Fruit fly (Drosophila melanogaster) whole organism, embryonic: ENCODE data around the gene ca.

Experiments
- Atf-2 ChIP-seq: fragments of 200-800 bp; sonication (Bioruptor generic); optimal IDR thresholded peaks from 2 replicates; lab custom pipeline; 2016; ENCODE audit warnings: missing biosample characterization, missing genetic modification characterization
- Atf6 ChIP-seq: fragments of 200-800 bp; sonication (Bioruptor generic); IDR thresholded peaks from 2 replicates; pipeline ENCODE4 v1.3.6; 2022; ENCODE audit warnings: missing biosample characterization, missing genetic modification characterization
- BtbVII ChIP-seq: fragments of 200-800 bp; sonication (Bioruptor generic); optimal IDR thresholded peaks from 3 replicates; lab custom pipeline; 2017; ENCODE audit warnings: missing biosample characterization, mild to moderate bottlenecking, missing genetic modification characterization
- CG1024 ChIP-seq: fragments of 200-800 bp; sonication (Bioruptor generic); IDR thresholded peaks from 2 replicates; pipeline ENCODE4 v1.3.6; 2022; ENCODE audit warnings: missing biosample characterization, missing genetic modification characterization
- CG10654 ChIP-seq: fragments of 200-800 bp; sonication (Bioruptor generic); optimal IDR thresholded peaks from 2 replicates; lab custom pipeline; 2016; ENCODE audit warnings: missing biosample characterization, missing genetic modification characterization
- CG12104 ChIP-seq: fragments of 200-800 bp; sonication (Bioruptor generic); optimal IDR thresholded peaks from 3 replicates; lab custom pipeline; 2016; ENCODE audit warnings: missing biosample characterization, missing genetic modification characterization
- CG12219 ChIP-seq: fragments of 200-800 bp; sonication (Bioruptor generic); optimal IDR thresholded peaks from 3 replicates; lab custom pipeline; 2018; ENCODE audit warnings: missing biosample characterization, mild to moderate bottlenecking, missing genetic modification characterization
- CG12236 ChIP-seq: fragments of 200-800 bp; sonication (Bioruptor generic); optimal IDR thresholded peaks from 2 replicates; lab custom pipeline; 2016; ENCODE audit warnings: missing biosample characterization, missing genetic modification characterization
- CG1529 ChIP-seq: fragments of 200-800 bp; sonication (Bioruptor generic); optimal IDR thresholded peaks from 3 replicates; lab custom pipeline; 2018; ENCODE audit warnings: missing biosample characterization, missing genetic modification characterization
- CG15601 ChIP-seq: fragments of 200-800 bp; sonication (Bioruptor generic); optimal IDR thresholded peaks from 3 replicates; lab custom pipeline; 2019; ENCODE audit warnings: missing biosample characterization, mild to moderate bottlenecking, missing genetic modification characterization, moderate library complexity
- CG17802 ChIP-seq: fragments of 200-800 bp; sonication (Bioruptor generic); optimal IDR thresholded peaks from 2 replicates; lab custom pipeline; 2018; ENCODE audit warnings: missing biosample characterization, mild to moderate bottlenecking, missing genetic modification characterization, moderate library complexity
- CG1792 ChIP-seq: fragments of 200-800 bp; sonication (Bioruptor generic); optimal IDR thresholded peaks from 2 replicates; lab custom pipeline; 2016; ENCODE audit warnings: missing biosample characterization, missing genetic modification characterization
- CG18476 ChIP-seq: fragments of 200-800 bp; sonication (Bioruptor generic); optimal IDR thresholded peaks from 2 replicates; lab custom pipeline; 2016; ENCODE audit warnings: missing biosample characterization, mild to moderate bottlenecking, missing genetic modification characterization
- CG30431 ChIP-seq: fragments of 200-800 bp; sonication (Bioruptor generic); optimal IDR thresholded peaks from 2 replicates; lab custom pipeline; 2017; ENCODE audit warnings: missing biosample characterization, missing genetic modification characterization
- CG3995 ChIP-seq: fragments of 200-800 bp; sonication (Bioruptor generic); optimal IDR thresholded peaks from 3 replicates; lab custom pipeline; 2016; ENCODE audit warnings: missing biosample characterization, missing genetic modification characterization
- CG4707 ChIP-seq: fragments of 200-800 bp; sonication (Bioruptor generic); optimal IDR thresholded peaks from 2 replicates; lab custom pipeline; 2018; ENCODE audit warnings: missing biosample characterization, mild to moderate bottlenecking, missing genetic modification characterization, moderate library complexity
- Camta ChIP-seq: fragments of 200-800 bp; sonication (Bioruptor generic); optimal IDR thresholded peaks from 2 replicates; lab custom pipeline; 2016; ENCODE audit warnings: missing biosample characterization, missing genetic modification characterization
- Dek ChIP-seq: fragments of 200-800 bp; sonication (Bioruptor generic); optimal IDR thresholded peaks from 3 replicates; lab custom pipeline; 2019; ENCODE audit warnings: missing biosample characterization, mild to moderate bottlenecking, missing genetic modification characterization, moderate library complexity
- Doc2 ChIP-seq: fragments of 200-800 bp; sonication (Bioruptor generic); IDR thresholded peaks from 2 replicates; pipeline ENCODE4 v1.3.6; 2022; ENCODE audit warnings: missing biosample characterization, missing genetic modification characterization
- Doc3 ChIP-seq: fragments of 200-800 bp; sonication (Bioruptor generic); IDR thresholded peaks from 3 replicates; pipeline ENCODE4 v1.3.6; 2022; ENCODE audit warnings: missing biosample characterization, missing genetic modification characterization; ENCODE audit not compliant: partially characterized antibody
- H2.0 ChIP-seq: fragments of 200-800 bp; sonication (Bioruptor generic); IDR thresholded peaks from 2 replicates; pipeline ENCODE4 v1.3.6; 2022; ENCODE audit warnings: missing biosample characterization, missing genetic modification characterization
- NC2β ChIP-seq: fragments of 200-800 bp; sonication (Bioruptor generic); optimal IDR thresholded peaks from 2 replicates; lab custom pipeline; 2016; ENCODE audit warnings: missing biosample characterization, missing genetic modification characterization
- Neu2 ChIP-seq: fragments of 200-800 bp; sonication (Bioruptor generic); optimal IDR thresholded peaks from 3 replicates; lab custom pipeline; 2016; ENCODE audit warnings: missing biosample characterization, missing genetic modification characterization, borderline replicate concordance
- Nf-YA ChIP-seq: fragments of 200-800 bp; sonication (Bioruptor generic); IDR thresholded peaks from 2 replicates; pipeline ENCODE4 v1.3.6; 2022; ENCODE audit warnings: missing biosample characterization, missing genetic modification characterization
- Pdp1 ChIP-seq, 2 experiments: fragments of 200-800 bp; sonication (Bioruptor generic); optimal IDR thresholded peaks; 3 replicates each; lab custom pipeline; 2016; ENCODE audit warnings: missing biosample characterization in 2 of 2, missing genetic modification characterization in 2 of 2, mild to moderate bottlenecking in 1 of 2, moderate library complexity in 1 of 2
- abd-A ChIP-seq: fragments of 200-800 bp; sonication (Bioruptor generic); optimal IDR thresholded peaks from 3 replicates; lab custom pipeline; 2019; ENCODE audit warnings: missing biosample characterization, mild to moderate bottlenecking, missing genetic modification characterization, moderate library complexity
- ac ChIP-seq: fragments of 200-800 bp; sonication (Bioruptor generic); optimal IDR thresholded peaks from 3 replicates; lab custom pipeline; 2017; ENCODE audit warnings: missing biosample characterization, mild to moderate bottlenecking, missing genetic modification characterization
- bigmax ChIP-seq: fragments of 200-800 bp; sonication (Bioruptor generic); optimal IDR thresholded peaks from 2 replicates; lab custom pipeline; 2018; ENCODE audit warnings: missing biosample characterization, mild to moderate bottlenecking, missing genetic modification characterization
- br ChIP-seq: fragments of >200 bp; optimal IDR thresholded peaks from 2 replicates; lab custom pipeline; 2017
- chn ChIP-seq: fragments of 200-800 bp; sonication (Bioruptor generic); optimal IDR thresholded peaks from 2 replicates; lab custom pipeline; 2016; ENCODE audit warnings: missing biosample characterization, missing genetic modification characterization
- esg ChIP-seq: fragments of 200-800 bp; sonication (Bioruptor generic); conservative IDR thresholded peaks from 2 replicates; pipeline ENCODE4 v1.3.6; 2022; ENCODE audit warnings: missing biosample characterization, missing genetic modification characterization
- fd102C ChIP-seq: fragments of 200-800 bp; sonication (Bioruptor generic); optimal IDR thresholded peaks from 2 replicates; lab custom pipeline; 2018; ENCODE audit warnings: missing biosample characterization, mild to moderate bottlenecking, missing genetic modification characterization, moderate library complexity
- fu2 ChIP-seq: fragments of 200-800 bp; sonication (Bioruptor generic); optimal IDR thresholded peaks from 2 replicates; lab custom pipeline; 2016; ENCODE audit warnings: missing biosample characterization, missing genetic modification characterization
- gfzf ChIP-seq: fragments of 200-800 bp; sonication (Bioruptor generic); optimal IDR thresholded peaks from 2 replicates; lab custom pipeline; 2016; ENCODE audit warnings: missing biosample characterization, mild to moderate bottlenecking, missing genetic modification characterization, moderate library complexity
- ham ChIP-seq: fragments of 200-800 bp; sonication (Bioruptor generic); IDR thresholded peaks from 2 replicates; pipeline ENCODE4 v1.3.6; 2022; ENCODE audit warnings: missing biosample characterization, missing genetic modification characterization
- hb ChIP-seq: fragments of 200-800 bp; sonication (Bioruptor generic); IDR thresholded peaks from 3 replicates; pipeline ENCODE4 v1.3.6; 2022; ENCODE audit warnings: missing biosample characterization, missing genetic modification characterization; ENCODE audit not compliant: partially characterized antibody
- inv ChIP-seq: fragments of 200-800 bp; sonication (Bioruptor generic); IDR thresholded peaks from 2 replicates; pipeline ENCODE4 v1.3.6; 2022; ENCODE audit warnings: missing biosample characterization, missing genetic modification characterization; ENCODE audit not compliant: partially characterized antibody
- kni ChIP-seq: fragments of 200-800 bp; sonication (Bioruptor generic); optimal IDR thresholded peaks from 3 replicates; lab custom pipeline; 2017; ENCODE audit warnings: mild to moderate bottlenecking, missing biosample characterization, missing genetic modification reagents, missing genetic modification characterization
- lbe ChIP-seq: fragments of 200-800 bp; sonication (Bioruptor generic); optimal IDR thresholded peaks from 2 replicates; lab custom pipeline; 2016; ENCODE audit warnings: missing biosample characterization, mild to moderate bottlenecking, missing genetic modification characterization
- lilli ChIP-seq: fragments of 200-800 bp; sonication (Bioruptor generic); optimal IDR thresholded peaks from 3 replicates; lab custom pipeline; 2016; ENCODE audit warnings: missing biosample characterization, missing genetic modification characterization
- nau ChIP-seq: fragments of 200-800 bp; sonication (Bioruptor generic); optimal IDR thresholded peaks from 3 replicates; lab custom pipeline; 2017; ENCODE audit warnings: missing biosample characterization, mild to moderate bottlenecking, missing genetic modification characterization, missing genetic modification reagents
- p53 ChIP-seq: fragments of 200-800 bp; sonication (Bioruptor generic); optimal IDR thresholded peaks from 2 replicates; lab custom pipeline; 2016; ENCODE audit warnings: missing biosample characterization, missing genetic modification characterization
- sc ChIP-seq, 3 experiments: fragments of >200 bp in 2 of 3; fragments of 200-800 bp in 1 of 3; sonication (Bioruptor generic) in 1 of 3; optimal IDR thresholded peaks; 2 replicates in 2 of 3; 3 replicates in 1 of 3; lab custom pipeline; 2017; ENCODE audit warnings: mild to moderate bottlenecking in 1 of 3, missing biosample characterization in 1 of 3, missing genetic modification characterization in 1 of 3, missing genetic modification reagents in 1 of 3
- schlank ChIP-seq: fragments of 200-800 bp; sonication (Bioruptor generic); optimal IDR thresholded peaks from 2 replicates; lab custom pipeline; 2018; ENCODE audit warnings: missing biosample characterization, mild to moderate bottlenecking, missing genetic modification characterization
- seq ChIP-seq: fragments of 200-800 bp; sonication (Bioruptor generic); IDR thresholded peaks from 2 replicates; pipeline ENCODE4 v1.3.6; 2022; ENCODE audit warnings: missing biosample characterization, missing genetic modification characterization
- sim ChIP-seq: fragments of 200-800 bp; sonication (Bioruptor generic); IDR thresholded peaks from 2 replicates; pipeline ENCODE4 v1.3.6; 2022; ENCODE audit warnings: missing biosample characterization, missing genetic modification characterization
- tap ChIP-seq: fragments of 200-800 bp; optimal IDR thresholded peaks from 3 replicates; lab custom pipeline; 2019; ENCODE audit warnings: missing biosample characterization, mild to moderate bottlenecking, missing genetic modification characterization, moderate library complexity
- toy ChIP-seq: fragments of 200-800 bp; sonication (Bioruptor generic); IDR thresholded peaks from 2 replicates; pipeline ENCODE4 v1.3.6; 2022; ENCODE audit warnings: missing biosample characterization, missing genetic modification characterization
- unc-4 ChIP-seq: fragments of 200-800 bp; sonication (Bioruptor generic); IDR thresholded peaks from 2 replicates; pipeline ENCODE4 v1.3.6; 2022; ENCODE audit warnings: missing biosample characterization, missing genetic modification characterization; ENCODE audit not compliant: partially characterized antibody
- z ChIP-seq: fragments of 200-800 bp; sonication (Bioruptor generic); IDR thresholded peaks from 3 replicates; pipeline ENCODE4 v1.3.6; 2022; ENCODE audit warnings: missing biosample characterization, missing genetic modification characterization
- zf30C ChIP-seq: fragments of 200-800 bp; sonication (Bioruptor generic); optimal IDR thresholded peaks from 3 replicates; lab custom pipeline; 2018; ENCODE audit warnings: missing biosample characterization, mild to moderate bottlenecking, missing genetic modification characterization

ca gene

dm6 chr3R:29771645-29772089, 34.9 kb upstream of the ca start (continued):
- no peak for TF ChIP-seq tap (tag; lab: Kevin White, UChicago)
- TF ChIP-seq CG4707 (GFP tag; lab: Kevin White, UChicago): peak; percentile 67
- no peak for TF ChIP-seq Nf-YA
- TF ChIP-seq NC2β: no peak
- TF ChIP-seq Atf-2: no peak
- peak; percentile 100 for TF ChIP-seq z
- TF ChIP-seq abd-A (tag; lab: Kevin White, UChicago): peak; percentile 92
- no peak for TF ChIP-seq CG1792
- no peak for TF ChIP-seq br (lab: Kevin White, UChicago)
- TF ChIP-seq bigmax (GFP tag; lab: Kevin White, UChicago): no peak
- TF ChIP-seq sim (GFP tag; lab: Robert Waterston, UW): 0 out of 2 replicates have a peak, but pooled peaks have one; percentile 12
- TF ChIP-seq CG10654 (GFP tag; lab: Kevin White, UChicago): no peak
- TF ChIP-seq CG30431 (GFP tag; lab: Kevin White, UChicago): no peak
- no peak for TF ChIP-seq CG12104 (GFP tag; lab: Kevin White, UChicago)
- TF ChIP-seq gfzf: no peak
- no peak for TF ChIP-seq Doc3 (GFP tag; lab: Robert Waterston, UW)
- no peak for TF ChIP-seq CG17802 (tag; lab: Kevin White, UChicago)
- no peak for TF ChIP-seq CG12219 (GFP tag; lab: Kevin White, UChicago)
- TF ChIP-seq CG1529 (GFP tag; lab: Kevin White, UChicago): no peak
- TF ChIP-seq ac (GFP tag; lab: Kevin White, UChicago): no peak
- peak; percentile 76 for TF ChIP-seq kni (GFP tag; lab: Kevin White, UChicago)
- no peak for TF ChIP-seq H2.0
- no peak for TF ChIP-seq lilli (GFP tag; lab: Kevin White, UChicago)
- peak; percentile 33; the same call in 1 of the 2 replicates for TF ChIP-seq inv (GFP tag; lab: Robert Waterston, UW)
- no peak for TF ChIP-seq CG18476
- TF ChIP-seq toy (GFP tag; lab: Robert Waterston, UW): no peak
- no peak for TF ChIP-seq CG1024 (GFP tag; lab: Robert Waterston, UW)
- no peak for TF ChIP-seq chn (GFP tag; lab: Kevin White, UChicago)
- no peak for TF ChIP-seq Doc2 (GFP tag; lab: Robert Waterston, UW)
- peak; percentile 6 for TF ChIP-seq BtbVII
- no peak for TF ChIP-seq esg (GFP tag; lab: Robert Waterston, UW)
- no peak for TF ChIP-seq fu2
- no peak for TF ChIP-seq CG3995 (GFP tag; lab: Kevin White, UChicago)
- TF ChIP-seq Dek (tag; lab: Kevin White, UChicago): no peak
- TF ChIP-seq schlank: no peak
- no peak for TF ChIP-seq Camta (GFP tag; lab: Kevin White, UChicago)
- no peak for TF ChIP-seq Atf6
- no peak for TF ChIP-seq hb (GFP tag; lab: Robert Waterston, UW)
- TF ChIP-seq p53: no peak
- TF ChIP-seq CG15601 (tag; lab: Kevin White, UChicago): peak; percentile 38
- no peak for TF ChIP-seq ham
- TF ChIP-seq CG12236: no peak
- TF ChIP-seq nau (GFP tag; lab: Kevin White, UChicago): no peak
- peak; percentile 30; the same call in 1 of the 2 replicates for TF ChIP-seq unc-4 (GFP tag; lab: Robert Waterston, UW)
- no peak for TF ChIP-seq Neu2 (GFP tag; lab: Kevin White, UChicago)
- TF ChIP-seq lbe (GFP tag; lab: Kevin White, UChicago): peak; percentile 15
- TF ChIP-seq zf30C (GFP tag; lab: Kevin White, UChicago): no peak
- TF ChIP-seq fd102C (GFP tag; lab: Kevin White, UChicago): no peak
- TF ChIP-seq sc (optimal IDR thresholded peaks at IDR 0.05; lab: Kevin White, UChicago): no peak
- TF ChIP-seq sc (GFP tag; optimal IDR thresholded peaks at IDR 0.05; lab: Kevin White, UChicago): no peak
- no peak for TF ChIP-seq seq (GFP tag; lab: Robert Waterston, UW)
- TF ChIP-seq Pdp1 (GFP tag; optimal IDR thresholded peaks at IDR 0.05; lab: Kevin White, UChicago): peak in 1 of 2 experiments; percentile 88
